Worm (Caenorhabditis elegans): ENCODE data around the gene dif-1.
A peak's percentile ranks its signal among the peaks of the same experiment; 100 is the strongest.

Gene dif-1

ce11 chrIV:7530226-7531070 is 22.4 kb downstream of the dif-1 start:
- TF ChIP-seq pha-4 (tag; optimal IDR thresholded peaks at IDR 0.05) (no peak), nhr-237 (tag; optimal IDR thresholded peaks at IDR 0.05) (no peak), zip-8 (tag; optimal IDR thresholded peaks at IDR 0.05) (no peak), ham-2 (GFP tag; optimal IDR thresholded peaks at IDR 0.05) (no peak), flh-1 (GFP tag; optimal IDR thresholded peaks at IDR 0.05) (no peak), tbx-8 (GFP tag; optimal IDR thresholded peaks at IDR 0.05) (no peak), elt-1 (tag; optimal IDR thresholded peaks at IDR 0.05; ENCODE audit: borderline replicate concordance, insufficient read depth) (no peak), ztf-11 (tag; optimal IDR thresholded peaks at IDR 0.05) (no peak), snpc-4 (tag; optimal IDR thresholded peaks at IDR 0.05) (no peak), ceh-43 (GFP tag; optimal IDR thresholded peaks at IDR 0.05) (no peak), cnd-1 (tag; optimal IDR thresholded peaks at IDR 0.05) (no peak), sem-2 (GFP tag; optimal IDR thresholded peaks at IDR 0.05) (no peak), nhr-12 (tag; optimal IDR thresholded peaks at IDR 0.05) (no peak), mep-1 (tag; optimal IDR thresholded peaks at IDR 0.05) (no peak), nhr-2 (tag; optimal IDR thresholded peaks at IDR 0.05) (no peak)

- no peak for TF ChIP-seq snpc-4 (tag; optimal IDR thresholded peaks at IDR 0.05)
- no peak for TF ChIP-seq ceh-43 (GFP tag; optimal IDR thresholded peaks at IDR 0.05)
- peak; percentile 51 for TF ChIP-seq pha-4 (tag; optimal IDR thresholded peaks at IDR 0.05)
Measured at ce11 chrIV:7523744-7524143, 29.1 kb downstream of the dif-1 start.

DNA sequence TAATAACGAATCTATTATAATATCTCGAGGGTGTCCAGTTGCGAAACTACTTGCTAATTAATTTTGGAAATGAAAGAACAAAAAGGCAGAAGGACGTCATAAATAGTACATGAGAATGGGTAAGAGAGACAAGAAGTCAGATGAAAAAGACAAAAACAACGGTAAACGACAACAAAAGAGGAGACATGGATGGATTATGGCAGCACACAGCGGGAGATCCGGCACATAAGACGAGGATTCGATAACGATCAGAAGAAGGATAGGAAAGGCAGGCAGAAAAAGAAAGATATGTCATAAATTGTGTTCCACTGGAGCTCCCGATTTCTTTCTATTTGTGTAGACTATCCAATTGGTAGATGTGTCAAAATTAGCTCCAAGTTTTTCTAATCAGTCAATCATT is 31.2 kb downstream of the dif-1 start:
- TF ChIP-seq mls-2 (tag; optimal IDR thresholded peaks at IDR 0.05) (peak; percentile 43), elt-1 (tag; optimal IDR thresholded peaks at IDR 0.05; ENCODE audit: borderline replicate concordance, insufficient read depth) (peak; percentile 50), nhr-237 (tag; optimal IDR thresholded peaks at IDR 0.05) (no peak)

ce11 chrIV:7520841-7521240 is 32.0 kb downstream of the dif-1 start:
- TF ChIP-seq M03D4.4 (tag; optimal IDR thresholded peaks at IDR 0.05), result no peak
- no peak for TF ChIP-seq ceh-39 (tag; optimal IDR thresholded peaks at IDR 0.05)
- TF ChIP-seq unc-39 (tag; optimal IDR thresholded peaks at IDR 0.05), result no peak

- TF ChIP-seq unc-62 (GFP tag; optimal IDR thresholded peaks at IDR 0.05), result no peak
- TF ChIP-seq ceh-43 (GFP tag; optimal IDR thresholded peaks at IDR 0.05), result no peak
- no peak for TF ChIP-seq M03D4.4 (tag; optimal IDR thresholded peaks at IDR 0.05)
- TF ChIP-seq sem-2 (GFP tag; optimal IDR thresholded peaks at IDR 0.05), result no peak
- TF ChIP-seq nhr-76 (tag; optimal IDR thresholded peaks at IDR 0.05), result no peak
- no peak for TF ChIP-seq zip-8 (tag; optimal IDR thresholded peaks at IDR 0.05)
- no peak for TF ChIP-seq drap-1 (GFP tag; optimal IDR thresholded peaks at IDR 0.05)
- no peak for TF ChIP-seq nhr-237 (tag; optimal IDR thresholded peaks at IDR 0.05)
- TF ChIP-seq sptf-1 (tag; optimal IDR thresholded peaks at IDR 0.05), result no peak
Measured at ce11 chrIV:7520258-7520657, 32.5 kb downstream of the dif-1 start.

ce11 chrIV:7516167-7516566 is 36.6 kb downstream of the dif-1 start, which contains the start of the genes R05G6.9 and R05G6.3:
Gene R05G6.9 (minus strand): TSS chrIV:7516267.
Gene R05G6.3 (plus strand): TSS chrIV:7516552.
- TF ChIP-seq nhr-12 (tag; optimal IDR thresholded peaks at IDR 0.05), result no peak
- TF ChIP-seq bed-3 (GFP tag; optimal IDR thresholded peaks at IDR 0.05), result no peak
- TF ChIP-seq mep-1 (tag; optimal IDR thresholded peaks at IDR 0.05), result no peak
- TF ChIP-seq lin-13 (tag; optimal IDR thresholded peaks at IDR 0.05), result no peak
- no peak for TF ChIP-seq pha-4 (tag; optimal IDR thresholded peaks at IDR 0.05)
- TF ChIP-seq ceh-43 (GFP tag; optimal IDR thresholded peaks at IDR 0.05), result no peak
- TF ChIP-seq sem-2 (GFP tag; optimal IDR thresholded peaks at IDR 0.05), result no peak

- TF ChIP-seq lsy-2 (tag; optimal IDR thresholded peaks at IDR 0.05) (peak; percentile 18), ces-1 (GFP tag; optimal IDR thresholded peaks at IDR 0.05) (peak; percentile 23), ceh-83 (GFP tag; optimal IDR thresholded peaks at IDR 0.05) (no peak)
Measured at ce11 chrIV:7512617-7513233, 40.1 kb downstream of the dif-1 start, which contains the start of the genes plc-4 and R05G6.4. Gene plc-4 (minus strand): TSS chrIV:7512667. Gene R05G6.4 (plus strand): TSS chrIV:7513233.
